Worm (Caenorhabditis elegans) whole organism, L2 larva: ENCODE data around the gene F54B3.4.

Experiments used
- C34F6.9 ChIP-seq: fragments of 150-350 bp; optimal IDR thresholded peaks from 2 replicates; lab custom pipeline; 2014; ENCODE audit warnings: missing biosample characterization, missing genetic modification characterization
- F13H6.1 ChIP-seq: sonication (generic microtip); optimal IDR thresholded peaks from 2 replicates; lab custom pipeline; 2016; ENCODE audit warnings: missing genetic modification characterization, missing compliant biosample characterization
- R02D3.7 ChIP-seq: fragments of 150-350 bp; optimal IDR thresholded peaks from 2 replicates; lab custom pipeline; 2014; ENCODE audit warnings: missing biosample characterization, missing genetic modification characterization
- Y55F3AM.14 ChIP-seq: fragments of 200-800 bp; sonication (Bioruptor generic); optimal IDR thresholded peaks from 2 replicates; lab custom pipeline; 2018; ENCODE audit warnings: mild to moderate bottlenecking, missing genetic modification characterization, missing compliant biosample characterization
- ZK546.5 ChIP-seq: sonication (generic microtip); optimal IDR thresholded peaks from 2 replicates; lab custom pipeline; 2017; ENCODE audit warnings: missing biosample characterization, missing genetic modification characterization
- alr-1 ChIP-seq: fragments of 150-350 bp; optimal IDR thresholded peaks from 2 replicates; lab custom pipeline; 2014; ENCODE audit warnings: missing biosample characterization, missing genetic modification characterization
- aly-2 ChIP-seq: fragments of 150-350 bp; optimal IDR thresholded peaks from 2 replicates; lab custom pipeline; 2014; ENCODE audit warnings: missing biosample characterization, missing genetic modification characterization
- blmp-1 ChIP-seq: sonication (generic microtip); optimal IDR thresholded peaks from 2 replicates; lab custom pipeline; 2017; ENCODE audit warnings: missing genetic modification characterization, mild to moderate bottlenecking, missing compliant biosample characterization, antibody characterized with exemption, moderate library complexity; ENCODE audit not compliant: insufficient read depth
- ceh-16 ChIP-seq: fragments of 150-350 bp; optimal IDR thresholded peaks from 2 replicates; lab custom pipeline; 2014; ENCODE audit warnings: missing biosample characterization, missing genetic modification characterization
- ceh-82 ChIP-seq: fragments of 150-350 bp; optimal IDR thresholded peaks from 2 replicates; lab custom pipeline; 2014; ENCODE audit warnings: missing biosample characterization, missing genetic modification characterization
- crh-2 ChIP-seq: sonication (generic microtip); optimal IDR thresholded peaks from 2 replicates; lab custom pipeline; 2017; ENCODE audit warnings: missing biosample characterization, missing genetic modification characterization
- dmd-4 ChIP-seq: sonication (generic microtip); optimal IDR thresholded peaks from 2 replicates; lab custom pipeline; 2017; ENCODE audit warnings: missing biosample characterization, missing genetic modification characterization
- egl-27 ChIP-seq: sonication (generic microtip); optimal IDR thresholded peaks from 3 replicates; lab custom pipeline; 2017; ENCODE audit warnings: missing biosample characterization, missing genetic modification reagents, missing genetic modification characterization
- elt-3 ChIP-seq: sonication (generic microtip); optimal IDR thresholded peaks from 2 replicates; lab custom pipeline; 2017; ENCODE audit warnings: missing biosample characterization, missing genetic modification characterization
- fos-1 ChIP-seq: fragments of 150-350 bp; optimal IDR thresholded peaks from 2 replicates; lab custom pipeline; 2014; ENCODE audit warnings: missing biosample characterization, missing genetic modification characterization
- gmeb-1 ChIP-seq: fragments of 150-350 bp; optimal IDR thresholded peaks from 2 replicates; lab custom pipeline; 2014; ENCODE audit warnings: missing biosample characterization, missing genetic modification characterization
- lin-11 ChIP-seq: fragments of 150-350 bp; sonication (generic microtip); optimal IDR thresholded peaks from 2 replicates; lab custom pipeline; 2014; ENCODE audit warnings: missing biosample characterization, missing genetic modification characterization, inconsistent platforms, mixed read lengths
- lin-13 ChIP-seq: fragments of 150-350 bp; optimal IDR thresholded peaks from 2 replicates; lab custom pipeline; 2014; ENCODE audit warnings: missing biosample characterization, missing genetic modification reagents, missing genetic modification characterization
- lsy-2 ChIP-seq, 2 experiments: fragments of 150-350 bp in 1 of 2; sonication (generic microtip) in 1 of 2; optimal IDR thresholded peaks; 2 replicates each; lab custom pipeline; 2014 to 2017; ENCODE audit warnings: missing biosample characterization in 2 of 2, missing genetic modification characterization in 2 of 2
- mbf-1 ChIP-seq: sonication (generic microtip); optimal IDR thresholded peaks from 2 replicates; lab custom pipeline; 2017; ENCODE audit warnings: missing biosample characterization, missing genetic modification characterization
- nhr-11 ChIP-seq: fragments of 150-350 bp; optimal IDR thresholded peaks from 2 replicates; lab custom pipeline; 2014; ENCODE audit warnings: missing biosample characterization, missing genetic modification characterization
- nhr-12 ChIP-seq: fragments of 150-350 bp; optimal IDR thresholded peaks from 2 replicates; lab custom pipeline; 2014; ENCODE audit warnings: missing biosample characterization, missing genetic modification characterization
- nhr-21 ChIP-seq: fragments of 150-350 bp; optimal IDR thresholded peaks from 2 replicates; lab custom pipeline; 2014; ENCODE audit warnings: missing biosample characterization, missing genetic modification characterization
- nhr-23 ChIP-seq: fragments of 150-350 bp; optimal IDR thresholded peaks from 2 replicates; lab custom pipeline; 2014; ENCODE audit warnings: missing biosample characterization, missing genetic modification reagents, missing genetic modification characterization
- nhr-237 ChIP-seq: fragments of 150-350 bp; optimal IDR thresholded peaks from 2 replicates; lab custom pipeline; 2014; ENCODE audit warnings: missing biosample characterization, missing genetic modification characterization
- nhr-6 ChIP-seq: fragments of 150-350 bp; optimal IDR thresholded peaks from 2 replicates; lab custom pipeline; 2014; ENCODE audit warnings: missing biosample characterization, missing genetic modification characterization
- peb-1 ChIP-seq: fragments of 150-350 bp; optimal IDR thresholded peaks from 2 replicates; lab custom pipeline; 2014; ENCODE audit warnings: missing biosample characterization, missing genetic modification characterization
- sem-4 ChIP-seq: fragments of 150-350 bp; optimal IDR thresholded peaks from 2 replicates; lab custom pipeline; 2014; ENCODE audit warnings: missing biosample characterization, missing genetic modification reagents, missing genetic modification characterization
- sma-3 ChIP-seq: sonication (generic microtip); optimal IDR thresholded peaks from 2 replicates; lab custom pipeline; 2016; ENCODE audit warnings: missing genetic modification reagents, missing genetic modification characterization, missing compliant biosample characterization
- sma-9 ChIP-seq, 2 experiments: fragments of 150-350 bp in 1 of 2; sonication (generic microtip) in 1 of 2; optimal IDR thresholded peaks; 2 replicates each; lab custom pipeline; 2014 to 2016; ENCODE audit warnings: missing genetic modification characterization in 2 of 2, mild to moderate bottlenecking in 1 of 2, missing biosample characterization in 1 of 2, missing compliant biosample characterization in 1 of 2, missing genetic modification reagents in 1 of 2, moderate library complexity in 1 of 2
- snpc-4 ChIP-seq: fragments of 150-350 bp; optimal IDR thresholded peaks from 2 replicates; lab custom pipeline; 2014; ENCODE audit warnings: missing biosample characterization, missing genetic modification characterization
- unc-39 ChIP-seq: fragments of 150-350 bp; optimal IDR thresholded peaks from 2 replicates; lab custom pipeline; 2014; ENCODE audit warnings: missing biosample characterization, missing genetic modification characterization
- unc-62 ChIP-seq: fragments of 150-350 bp; optimal IDR thresholded peaks from 2 replicates; lab custom pipeline; 2014; ENCODE audit warnings: missing biosample characterization, missing genetic modification reagents, missing genetic modification characterization
- zag-1 ChIP-seq: fragments of 150-350 bp; optimal IDR thresholded peaks from 2 replicates; lab custom pipeline; 2014; ENCODE audit warnings: missing biosample characterization, missing genetic modification characterization
- ztf-1 ChIP-seq: fragments of 200-800 bp; sonication (Bioruptor generic); conservative IDR thresholded peaks from 2 replicates; pipeline ENCODE4 v1.3.6; 2022; ENCODE audit warnings: missing genetic modification characterization, missing compliant biosample characterization
- ztf-11 ChIP-seq: sonication (generic microtip); optimal IDR thresholded peaks from 2 replicates; lab custom pipeline; 2017; ENCODE audit warnings: missing biosample characterization, missing genetic modification characterization
- ztf-4 ChIP-seq: fragments of 150-350 bp; optimal IDR thresholded peaks from 2 replicates; lab custom pipeline; 2014; ENCODE audit warnings: missing biosample characterization, missing genetic modification characterization

Gene F54B3.4

DNA sequence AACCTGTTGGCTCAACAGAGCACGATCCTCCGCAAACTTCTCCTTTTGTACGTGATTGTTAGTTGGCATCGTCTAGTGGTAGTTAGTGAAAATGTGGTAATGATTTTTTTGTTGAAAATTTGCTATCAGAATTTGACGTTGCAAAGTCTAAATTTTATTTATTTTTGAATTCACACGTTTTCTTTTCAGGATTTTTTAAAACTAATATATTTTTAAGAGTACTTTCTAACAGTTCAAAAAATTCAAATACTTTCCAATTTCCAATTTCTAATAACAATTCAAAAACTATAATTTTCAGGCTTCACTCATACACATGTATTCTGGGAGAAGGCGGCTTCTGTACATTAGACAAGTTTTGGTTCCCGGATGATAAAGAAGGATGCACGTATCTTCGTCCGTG, 36.6 kb downstream of the F54B3.4 start, which contains the start of gene ubxn-5:
TSS of gene ubxn-5 (minus strand) at position 101 of the 400 bp plus-strand sequence.
- TF ChIP-seq unc-39 = no peak
- TF ChIP-seq lin-11 (tag; lab: Kevin White, UChicago) = no peak
- TF ChIP-seq peb-1 = no peak
- no peak for TF ChIP-seq nhr-11 (tag; lab: Kevin White, UChicago)
- no peak for TF ChIP-seq sem-4 (tag; lab: Kevin White, UChicago)
- TF ChIP-seq sma-9 (GFP tag; optimal IDR thresholded peaks at IDR 0.05; lab: Kevin White, UChicago) = no peak
- no peak for TF ChIP-seq sma-9 (tag; optimal IDR thresholded peaks at IDR 0.05; lab: Kevin White, UChicago)
- TF ChIP-seq unc-62 = no peak
- no peak for TF ChIP-seq egl-27 (tag; lab: Kevin White, UChicago)
- no peak for TF ChIP-seq nhr-6 (tag; lab: Kevin White, UChicago)
- TF ChIP-seq lin-13 (GFP tag; lab: Kevin White, UChicago) = no peak
- no peak for TF ChIP-seq blmp-1
- TF ChIP-seq F13H6.1 (tag; lab: Kevin White, UChicago) = no peak
- no peak for TF ChIP-seq gmeb-1 (tag; lab: Kevin White, UChicago)
- no peak for TF ChIP-seq ztf-1 (GFP tag; lab: Robert Waterston, UW)
- TF ChIP-seq zag-1 (tag; lab: Kevin White, UChicago) = no peak
- no peak for TF ChIP-seq Y55F3AM.14
- no peak for TF ChIP-seq lsy-2 (tag; optimal IDR thresholded peaks at IDR 0.05; lab: Kevin White, UChicago)
- no peak for TF ChIP-seq nhr-12
- no peak for TF ChIP-seq aly-2 (tag; lab: Kevin White, UChicago)
- TF ChIP-seq, all 48 proteins: peak for 0

DNA sequence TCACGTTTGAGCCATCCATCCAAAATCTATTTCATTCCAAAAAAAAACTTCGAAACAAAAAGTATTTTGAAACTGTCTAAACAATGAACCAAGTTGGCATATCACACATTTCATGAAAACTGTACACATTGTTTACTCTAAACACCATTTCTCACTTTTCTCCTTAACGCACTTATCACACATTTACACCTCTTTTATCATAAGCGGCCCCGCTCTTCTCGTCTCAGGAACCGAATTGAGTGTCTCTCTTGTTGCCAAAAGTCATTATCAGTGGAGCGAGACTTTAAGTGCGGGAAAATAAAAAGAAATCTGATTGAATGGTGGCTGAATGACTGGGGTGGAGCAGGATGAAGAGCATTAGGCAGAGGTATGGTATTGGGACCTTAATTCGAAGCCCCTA, 39.1 kb downstream of the F54B3.4 start:
- TF ChIP-seq nhr-11 (tag; lab: Kevin White, UChicago) = no peak
- peak; percentile 39 for TF ChIP-seq fos-1 (tag; lab: Kevin White, UChicago)

DNA sequence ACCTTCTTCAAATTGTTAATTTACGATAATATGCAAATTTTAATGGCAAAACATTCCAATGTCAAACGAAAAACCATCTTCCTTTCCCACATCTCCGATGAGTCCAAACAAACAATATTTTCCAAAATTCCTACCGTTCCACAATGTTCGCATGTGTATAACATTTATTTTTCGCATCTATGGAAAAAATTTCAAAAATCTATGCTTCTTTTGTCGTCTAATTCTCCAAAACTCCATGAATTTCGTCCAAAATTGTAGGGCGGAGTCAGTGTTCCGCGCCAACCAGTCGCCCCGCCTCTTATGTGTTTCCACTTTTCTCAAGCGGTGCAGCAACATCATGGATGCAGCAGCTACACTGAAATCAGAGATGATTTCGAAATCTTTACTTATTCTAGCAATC, 40.0 kb downstream of the F54B3.4 start, which contains the start of gene T01E8.8:
TSS of gene T01E8.8 (plus strand) at position 301 of the 400 bp plus-strand sequence.
- TF ChIP-seq peb-1 (no peak), ceh-82 (no peak), dmd-4 (no peak), ceh-16 (tag; lab: Kevin White, UChicago) (no peak), nhr-23 (tag; lab: Kevin White, UChicago) (no peak), nhr-237 (tag; lab: Kevin White, UChicago) (no peak), lin-13 (GFP tag; lab: Kevin White, UChicago) (no peak), elt-3 (tag; lab: Kevin White, UChicago) (no peak), alr-1 (tag; lab: Kevin White, UChicago) (no peak), crh-2 (tag; lab: Kevin White, UChicago) (no peak), lin-11 (tag; lab: Kevin White, UChicago) (no peak), ztf-11 (no peak), ztf-1 (GFP tag; lab: Robert Waterston, UW) (no peak), mbf-1 (no peak), gmeb-1 (tag; lab: Kevin White, UChicago) (no peak), ztf-4 (tag; lab: Kevin White, UChicago) (no peak), unc-62 (no peak), nhr-6 (tag; lab: Kevin White, UChicago) (no peak), Y55F3AM.14 (no peak), fos-1 (tag; lab: Kevin White, UChicago) (no peak)
- TF ChIP-seq, all 48 proteins: peak for 0

ce11 chrII:10227030-10227429, 44.0 kb downstream of the F54B3.4 start, which contains the start of gene srh-135:
Gene srh-135 (minus strand): TSS chrII:10227130.
- TF ChIP-seq nhr-23 (tag; lab: Kevin White, UChicago) (no peak), alr-1 (tag; lab: Kevin White, UChicago) (no peak), C34F6.9 (no peak), lin-11 (tag; lab: Kevin White, UChicago) (no peak), lsy-2 (tag; optimal IDR thresholded peaks at IDR 0.05; lab: Kevin White, UChicago) (no peak), peb-1 (no peak), ZK546.5 (tag; lab: Kevin White, UChicago) (no peak), nhr-6 (tag; lab: Kevin White, UChicago) (no peak), zag-1 (tag; lab: Kevin White, UChicago) (no peak), nhr-21 (tag; lab: Kevin White, UChicago) (no peak), R02D3.7 (tag; lab: Kevin White, UChicago) (no peak), sem-4 (tag; lab: Kevin White, UChicago) (no peak), crh-2 (tag; lab: Kevin White, UChicago) (no peak), aly-2 (tag; lab: Kevin White, UChicago) (no peak), snpc-4 (tag; lab: Kevin White, UChicago) (no peak), sma-3 (GFP tag; lab: Kevin White, UChicago) (no peak), Y55F3AM.14 (no peak), unc-62 (no peak), blmp-1 (no peak), ztf-4 (tag; lab: Kevin White, UChicago) (no peak)
